Fruit fly (Drosophila melanogaster): ENCODE measurements around the gene Glyp.

dm6 chr2L:2165238-2165577 is 34.6 kb downstream of the Glyp start:
- TF ChIP-seq CG6854 (GFP tag; optimal IDR thresholded peaks at IDR 0.05), result no peak
- no peak for TF ChIP-seq CG34406 (GFP tag; optimal IDR thresholded peaks at IDR 0.05)
- TF ChIP-seq eg (GFP tag; IDR thresholded peaks at IDR 0.05), result no peak
- TF ChIP-seq CG7368 (GFP tag; optimal IDR thresholded peaks at IDR 0.05), result no peak
- TF ChIP-seq Met (GFP tag; optimal IDR thresholded peaks at IDR 0.05), result no peak
- no peak for TF ChIP-seq salr (GFP tag; optimal IDR thresholded peaks at IDR 0.05)
- TF ChIP-seq Eip75B (GFP tag; optimal IDR thresholded peaks at IDR 0.05), result no peak
- TF ChIP-seq CG11294 (GFP tag; IDR thresholded peaks at IDR 0.05), result no peak
- no peak for TF ChIP-seq Ets21C (GFP tag; optimal IDR thresholded peaks at IDR 0.05)
- TF ChIP-seq cyc (GFP tag; optimal IDR thresholded peaks at IDR 0.05), result no peak
